Worm (Caenorhabditis elegans) whole organism, young adult: ENCODE data around the gene aak-2.

Experiments used
- B0019.2 ChIP-seq: fragments of 200-800 bp; sonication (Bioruptor generic); conservative IDR thresholded peaks from 2 replicates; pipeline ENCODE4 v1.3.6; 2022; ENCODE audit warnings: missing genetic modification reagents, missing genetic modification characterization, missing compliant biosample characterization
- B0035.1 ChIP-seq: sonication (generic microtip); optimal IDR thresholded peaks from 2 replicates; lab custom pipeline; 2016; ENCODE audit warnings: missing genetic modification characterization, mild to moderate bottlenecking, missing compliant biosample characterization, missing genotype, missing genetic modification reagents
- C06A6.2 ChIP-seq: fragments of 200-800 bp; sonication (Bioruptor generic); conservative IDR thresholded peaks from 2 replicates; pipeline ENCODE4 v1.3.6; 2022; ENCODE audit warnings: missing genetic modification characterization, missing compliant biosample characterization
- F23B12.7 ChIP-seq: sonication (generic microtip); optimal IDR thresholded peaks from 2 replicates; lab custom pipeline; 2017; ENCODE audit warnings: missing genetic modification characterization, mild to moderate bottlenecking, missing compliant biosample characterization, antibody characterized with exemption, moderate library complexity; ENCODE audit not compliant: insufficient read depth
- F49E8.2 ChIP-seq: sonication (generic microtip); optimal IDR thresholded peaks from 3 replicates; lab custom pipeline; 2017; ENCODE audit warnings: missing genetic modification characterization, mild to moderate bottlenecking, missing compliant biosample characterization, antibody characterized with exemption, moderate library complexity; ENCODE audit not compliant: insufficient read depth
- F52B5.7 ChIP-seq: sonication (generic microtip); optimal IDR thresholded peaks from 2 replicates; lab custom pipeline; 2016; ENCODE audit warnings: mild to moderate bottlenecking, missing genetic modification characterization, missing compliant biosample characterization
- F57C9.4 ChIP-seq: sonication (generic microtip); optimal IDR thresholded peaks from 2 replicates; lab custom pipeline; 2017; ENCODE audit warnings: mild to moderate bottlenecking, missing genetic modification characterization, missing compliant biosample characterization
- K12H6.12 ChIP-seq: fragments of 200-800 bp; sonication (Bioruptor generic); optimal IDR thresholded peaks from 2 replicates; lab custom pipeline; 2018; ENCODE audit warnings: mild to moderate bottlenecking, missing genetic modification characterization, missing compliant biosample characterization
- T07F8.4 ChIP-seq: sonication (generic microtip); optimal IDR thresholded peaks from 2 replicates; lab custom pipeline; 2016; ENCODE audit warnings: mild to moderate bottlenecking, missing genetic modification characterization, moderate library complexity, missing compliant biosample characterization
- Y79H2A.3 ChIP-seq: fragments of 200-800 bp; sonication (Bioruptor generic); conservative IDR thresholded peaks from 2 replicates; pipeline ENCODE4 v1.3.6; 2022; ENCODE audit warnings: missing genetic modification reagents, missing genetic modification characterization, missing compliant biosample characterization
- aptf-3 ChIP-seq: fragments of 200-800 bp; sonication (Bioruptor generic); IDR thresholded peaks from 2 replicates; pipeline ENCODE4 v1.3.6; 2022; ENCODE audit warnings: missing genetic modification characterization, missing compliant biosample characterization
- atf-7 ChIP-seq: sonication (generic microtip); optimal IDR thresholded peaks from 2 replicates; lab custom pipeline; 2017; ENCODE audit warnings: mild to moderate bottlenecking, missing genetic modification characterization, missing compliant biosample characterization
- athp-1 ChIP-seq: sonication (generic microtip); optimal IDR thresholded peaks from 2 replicates; lab custom pipeline; 2017; ENCODE audit warnings: mild to moderate bottlenecking, missing genetic modification characterization, missing compliant biosample characterization
- bed-2 ChIP-seq: fragments of 200-800 bp; sonication (Bioruptor generic); IDR thresholded peaks from 2 replicates; pipeline ENCODE4 v1.3.6; 2022; ENCODE audit warnings: missing genetic modification reagents, missing genetic modification characterization, missing compliant biosample characterization
- cebp-1 ChIP-seq, 2 experiments: fragments of 200-800 bp in 1 of 2; sonication (Bioruptor generic) in 1 of 2; sonication (generic microtip) in 1 of 2; IDR thresholded peaks in 1 of 2; optimal IDR thresholded peaks in 1 of 2; 2 replicates each; pipeline versions ENCODE4 v1.3.6 to Lab custom; 2017 to 2022; ENCODE audit warnings: missing compliant biosample characterization in 2 of 2, missing genetic modification characterization in 2 of 2, mild to moderate bottlenecking in 1 of 2, missing genetic modification reagents in 1 of 2, moderate library complexity in 1 of 2
- ceh-40 ChIP-seq: fragments of 200-800 bp; sonication (Bioruptor generic); IDR thresholded peaks from 2 replicates; pipeline ENCODE4 v1.3.6; 2022; ENCODE audit warnings: missing genetic modification characterization, missing compliant biosample characterization
- dpl-1 ChIP-seq: fragments of 150-350 bp; optimal IDR thresholded peaks from 2 replicates; lab custom pipeline; 2014; ENCODE audit warnings: missing biosample characterization, missing genetic modification reagents, missing genetic modification characterization
- ekl-4 ChIP-seq: fragments of 200-800 bp; sonication (Bioruptor generic); IDR thresholded peaks from 2 replicates; pipeline ENCODE4 v1.3.6; 2022; ENCODE audit warnings: missing genetic modification reagents, missing genetic modification characterization, missing compliant biosample characterization
- him-1 ChIP-seq: sonication (generic microtip); optimal IDR thresholded peaks from 2 replicates; lab custom pipeline; 2016; ENCODE audit warnings: missing genotype, missing genetic modification reagents, missing genetic modification characterization, missing compliant biosample characterization
- hmg-1.2 ChIP-seq: fragments of 200-800 bp; sonication (Bioruptor generic); IDR thresholded peaks from 2 replicates; pipeline ENCODE4 v1.3.6; 2022; ENCODE audit warnings: missing genetic modification reagents, missing genetic modification characterization, missing compliant biosample characterization
- hrde-1 ChIP-seq: sonication (generic microtip); optimal IDR thresholded peaks from 2 replicates; lab custom pipeline; 2016; ENCODE audit warnings: missing genetic modification characterization, mild to moderate bottlenecking, missing compliant biosample characterization, moderate library complexity, missing genotype, missing genetic modification reagents, borderline replicate concordance
- let-607 ChIP-seq, 2 experiments: fragments of 200-800 bp in 1 of 2; sonication (Bioruptor generic) in 1 of 2; sonication (generic microtip) in 1 of 2; optimal IDR thresholded peaks; 2 replicates each; lab custom pipeline; 2016 to 2018; ENCODE audit warnings: mild to moderate bottlenecking in 2 of 2, missing compliant biosample characterization in 2 of 2, missing genetic modification characterization in 2 of 2, moderate library complexity in 2 of 2, missing genotype in 1 of 2
- madf-6 ChIP-seq: fragments of 200-800 bp; sonication (Bioruptor generic); IDR thresholded peaks from 2 replicates; pipeline ENCODE4 v1.3.6; 2022; ENCODE audit warnings: missing genetic modification reagents, missing genetic modification characterization, missing compliant biosample characterization
- mcd-1 ChIP-seq: fragments of 200-800 bp; sonication (Bioruptor generic); IDR thresholded peaks from 2 replicates; pipeline ENCODE4 v1.3.6; 2022; ENCODE audit warnings: missing genetic modification reagents, missing genetic modification characterization, missing compliant biosample characterization
- mes-4 ChIP-seq: sonication (generic microtip); optimal IDR thresholded peaks from 2 replicates; lab custom pipeline; 2016; ENCODE audit warnings: missing genotype, missing genetic modification characterization, missing compliant biosample characterization
- nfya-1 ChIP-seq: sonication (generic microtip); optimal IDR thresholded peaks from 2 replicates; lab custom pipeline; 2017; ENCODE audit warnings: antibody characterized with exemption, missing compliant biosample characterization, missing genetic modification characterization, borderline replicate concordance; ENCODE audit not compliant: insufficient read depth
- nhr-80 ChIP-seq: sonication (generic microtip); optimal IDR thresholded peaks from 2 replicates; lab custom pipeline; 2016; ENCODE audit warnings: missing genetic modification characterization, missing compliant biosample characterization
- nhr-90 ChIP-seq: sonication (generic microtip); optimal IDR thresholded peaks from 2 replicates; lab custom pipeline; 2016; ENCODE audit warnings: missing genotype, mild to moderate bottlenecking, missing genetic modification characterization, missing compliant biosample characterization
- pbrm-1 ChIP-seq: fragments of 200-800 bp; sonication (Bioruptor generic); IDR thresholded peaks from 2 replicates; pipeline ENCODE4 v1.3.6; 2022; ENCODE audit warnings: missing genetic modification reagents, missing genetic modification characterization, missing compliant biosample characterization
- rec-8 ChIP-seq, 2 experiments: sonication (generic microtip); optimal IDR thresholded peaks; 2 replicates each; lab custom pipeline; 2016; ENCODE audit warnings: mild to moderate bottlenecking in 2 of 2, missing genetic modification characterization in 2 of 2, missing genetic modification reagents in 2 of 2, missing genotype in 2 of 2, missing biosample characterization in 1 of 2, missing compliant biosample characterization in 1 of 2, moderate library complexity in 1 of 2
- snpc-1.1 ChIP-seq: sonication (generic microtip); optimal IDR thresholded peaks from 2 replicates; lab custom pipeline; 2017; ENCODE audit warnings: missing genetic modification characterization, mild to moderate bottlenecking, missing compliant biosample characterization, antibody characterized with exemption, moderate library complexity, missing genotype, missing genetic modification reagents; ENCODE audit not compliant: insufficient read depth
- sptf-2 ChIP-seq: fragments of 200-800 bp; sonication (Bioruptor generic); optimal IDR thresholded peaks from 2 replicates; lab custom pipeline; 2018; ENCODE audit warnings: mild to moderate bottlenecking, missing genetic modification characterization, missing compliant biosample characterization
- tlf-1 ChIP-seq: fragments of 200-800 bp; sonication (Bioruptor generic); optimal IDR thresholded peaks from 2 replicates; lab custom pipeline; 2018; ENCODE audit warnings: mild to moderate bottlenecking, missing genetic modification characterization, missing compliant biosample characterization
- unc-130 ChIP-seq: sonication (generic microtip); optimal IDR thresholded peaks from 2 replicates; lab custom pipeline; 2016; ENCODE audit warnings: missing genetic modification reagents, missing genetic modification characterization, missing compliant biosample characterization
- zim-3 ChIP-seq: sonication (generic microtip); optimal IDR thresholded peaks from 2 replicates; lab custom pipeline; 2017; ENCODE audit warnings: mild to moderate bottlenecking, missing genetic modification characterization, moderate library complexity, missing compliant biosample characterization
- ztf-18 ChIP-seq: sonication (generic microtip); optimal IDR thresholded peaks from 2 replicates; lab custom pipeline; 2016; ENCODE audit warnings: missing genotype, mild to moderate bottlenecking, missing genetic modification characterization, missing compliant biosample characterization
- ztf-3 ChIP-seq: fragments of 200-800 bp; sonication (Bioruptor generic); optimal IDR thresholded peaks from 2 replicates; lab custom pipeline; 2018; ENCODE audit warnings: mild to moderate bottlenecking, missing genetic modification characterization, missing compliant biosample characterization

Gene aak-2

DNA sequence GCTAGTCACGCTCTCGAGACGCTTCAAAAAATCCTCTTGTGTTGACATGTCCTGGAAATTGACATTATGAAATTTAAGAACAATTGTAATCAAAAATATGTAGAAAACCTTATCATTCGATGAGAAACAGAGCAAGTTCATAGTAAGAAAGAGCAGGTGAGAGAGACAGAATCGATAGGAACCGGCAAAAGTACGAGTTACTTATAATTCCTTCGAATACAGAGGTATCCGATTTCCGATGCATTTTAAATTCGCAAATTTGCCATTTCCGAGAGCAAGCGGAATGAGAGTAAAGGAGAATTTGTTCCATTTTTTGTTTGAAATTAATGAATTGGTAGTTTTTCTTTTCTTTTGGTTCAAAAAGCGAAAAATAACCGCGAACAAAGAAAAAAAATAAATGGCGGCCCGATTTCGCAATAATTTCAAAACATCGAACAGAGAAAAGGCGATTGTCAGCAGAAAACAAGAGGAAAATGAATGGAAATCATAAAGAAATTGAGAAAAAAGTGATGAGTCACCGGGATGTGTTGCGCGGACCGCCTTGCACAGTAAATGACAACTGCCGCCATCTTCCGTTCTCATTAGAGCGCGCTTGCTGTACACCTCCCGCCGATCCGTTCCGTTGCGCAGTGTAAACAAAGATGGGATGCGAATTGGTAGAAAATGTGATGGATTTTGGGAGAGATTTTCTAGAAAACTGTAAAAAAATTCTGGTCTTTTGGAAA lies 17.9 kb downstream of the aak-2 start, which contains the start of gene cas-1:
Gene cas-1, minus strand, starts transcription at position 51 of the 725 bp plus-strand sequence.
- peak; percentile 31; the same call in 1 of the 2 replicates for TF ChIP-seq hmg-1.2 (GFP tag; lab: Robert Waterston, UW)
- no peak for TF ChIP-seq B0035.1 (tag; lab: Kevin White, UChicago)
- no peak for TF ChIP-seq tlf-1 (GFP tag; lab: Kevin White, UChicago)
- peak; percentile 7 for TF ChIP-seq K12H6.12 (tag; lab: Kevin White, UChicago)
- TF ChIP-seq mcd-1: peak; percentile 84
- TF ChIP-seq cebp-1 (GFP tag; IDR thresholded peaks at IDR 0.05; lab: Robert Waterston, UW): peak; percentile 84
- TF ChIP-seq cebp-1 (tag; optimal IDR thresholded peaks at IDR 0.05; lab: Kevin White, UChicago): peak; percentile 95
- no peak for TF ChIP-seq bed-2 (GFP tag; lab: Robert Waterston, UW)

DNA sequence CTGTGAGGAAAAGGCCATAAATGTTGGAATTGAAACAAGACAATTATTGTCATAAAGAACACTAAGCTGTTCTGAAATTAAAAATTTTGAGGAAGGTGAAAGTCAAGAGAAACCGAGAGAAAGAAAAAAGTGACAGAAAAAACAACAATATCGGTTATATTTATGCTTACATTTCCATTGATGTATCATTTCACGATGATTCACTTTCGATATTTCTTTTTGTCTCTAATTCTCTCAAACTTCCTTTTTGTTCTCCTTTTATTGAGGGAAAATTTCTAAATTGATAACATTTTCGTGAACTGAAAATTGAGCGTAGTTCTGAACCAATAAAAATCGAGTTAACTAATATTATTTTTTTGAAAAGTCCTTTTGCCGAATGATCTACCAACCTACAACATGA lies 19.0 kb downstream of the aak-2 start:
- TF ChIP-seq Y79H2A.3 (GFP tag; lab: Robert Waterston, UW) (no peak), nhr-80 (peak; percentile 30)

DNA sequence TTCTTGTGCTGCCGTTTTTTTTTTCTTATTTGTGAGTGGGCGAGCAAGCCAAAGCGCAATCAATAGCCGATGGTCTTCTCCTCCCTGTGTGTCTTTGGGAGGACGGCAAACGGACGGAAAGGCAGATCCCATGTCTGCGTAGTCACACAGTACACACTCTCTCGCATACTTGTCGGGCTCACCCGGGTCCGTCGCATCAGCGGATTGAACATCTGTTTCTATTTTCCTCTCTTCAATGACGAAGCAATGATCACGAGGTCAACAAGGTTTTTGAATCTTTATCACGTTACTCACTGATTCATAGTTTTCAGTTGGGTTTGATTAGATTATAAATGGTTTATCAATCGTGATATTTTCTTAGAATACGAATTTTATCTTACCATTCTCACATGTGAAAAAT lies 19.6 kb downstream of the aak-2 start:
- TF ChIP-seq nhr-90: no peak
- no peak for TF ChIP-seq T07F8.4 (tag; lab: Kevin White, UChicago)
- TF ChIP-seq C06A6.2 (GFP tag; lab: Robert Waterston, UW): no peak
- TF ChIP-seq let-607 (tag; optimal IDR thresholded peaks at IDR 0.05; lab: Kevin White, UChicago): no peak
- TF ChIP-seq nfya-1 (tag; lab: Kevin White, UChicago): no peak
- TF ChIP-seq ztf-18 (tag; lab: Kevin White, UChicago): no peak
- TF ChIP-seq F23B12.7 (tag; lab: Kevin White, UChicago): no peak
- TF ChIP-seq ceh-40 (GFP tag; lab: Robert Waterston, UW): no peak
- TF ChIP-seq B0019.2: no peak
- TF ChIP-seq snpc-1.1 (tag; lab: Kevin White, UChicago): no peak
- TF ChIP-seq rec-8 (tag; optimal IDR thresholded peaks at IDR 0.05; lab: Kevin White, UChicago): no peak
- TF ChIP-seq F52B5.7 (tag; lab: Kevin White, UChicago): no peak
- no peak for TF ChIP-seq ekl-4
- TF ChIP-seq him-1 (tag; lab: Kevin White, UChicago): no peak
- TF ChIP-seq madf-6: no peak
- no peak for TF ChIP-seq atf-7
- no peak for TF ChIP-seq sptf-2 (GFP tag; lab: Kevin White, UChicago)

DNA sequence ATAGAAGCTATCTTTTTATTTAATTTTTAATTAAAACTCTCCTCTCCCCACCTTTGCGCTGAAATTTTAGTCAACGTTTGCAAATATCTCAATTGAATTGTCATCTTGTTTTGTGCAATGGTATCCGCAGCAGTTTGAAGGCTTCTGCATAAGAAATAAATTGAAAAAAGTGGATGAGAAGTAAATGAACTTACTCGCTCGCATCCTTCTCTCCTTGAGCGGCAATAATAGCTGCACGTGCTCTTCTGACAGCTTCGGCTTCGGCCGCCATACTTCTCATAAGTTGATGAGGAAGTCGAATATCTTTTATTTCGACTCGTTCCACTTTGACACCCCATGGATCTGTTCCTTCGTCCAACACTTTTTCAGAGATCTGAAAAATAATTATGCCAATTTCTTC lies 21.0 kb downstream of the aak-2 start:
- TF ChIP-seq zim-3: no peak
- no peak for TF ChIP-seq unc-130 (GFP tag; lab: Kevin White, UChicago)
- TF ChIP-seq pbrm-1 (GFP tag; lab: Robert Waterston, UW): no peak
- TF ChIP-seq bed-2 (GFP tag; lab: Robert Waterston, UW): no peak
- TF ChIP-seq hmg-1.2 (GFP tag; lab: Robert Waterston, UW): no peak
- TF ChIP-seq, all 124 proteins: peak for 0

DNA sequence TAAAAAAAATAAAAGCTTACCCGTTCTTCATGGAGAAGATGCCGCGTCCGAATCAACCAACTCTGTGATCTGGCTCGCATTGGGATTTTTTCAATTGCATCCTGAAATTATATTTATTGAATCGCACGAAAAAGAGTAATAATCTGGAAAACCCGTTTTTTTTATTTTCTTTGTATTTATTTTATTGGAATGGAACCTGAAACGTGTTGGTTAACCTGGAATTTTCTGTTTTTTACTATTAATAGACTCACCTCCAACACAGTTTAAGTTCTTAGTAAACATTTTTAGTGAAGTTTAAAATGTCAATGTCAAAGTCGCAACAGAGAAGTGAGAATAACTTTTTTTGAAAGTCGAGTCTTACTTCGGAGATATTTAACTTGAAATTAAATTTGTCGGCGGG lies 22.4 kb downstream of the aak-2 start:
- TF ChIP-seq tlf-1 (GFP tag; lab: Kevin White, UChicago) (no peak), ztf-3 (no peak), ceh-40 (GFP tag; lab: Robert Waterston, UW) (no peak), aptf-3 (GFP tag; lab: Robert Waterston, UW) (no peak), madf-6 (no peak), mes-4 (tag; lab: Kevin White, UChicago) (no peak), F49E8.2 (tag; lab: Kevin White, UChicago) (no peak), F57C9.4 (tag; lab: Kevin White, UChicago) (no peak), hrde-1 (tag; lab: Kevin White, UChicago) (no peak), dpl-1 (GFP tag; lab: Kevin White, UChicago) (no peak), athp-1 (no peak)
- TF ChIP-seq, all 124 proteins: peak for 0
